Worm (Caenorhabditis elegans) whole organism, L4 larva: ENCODE results near the gene ZK593.2.
A peak's percentile ranks its signal among the peaks of the same experiment; 100 is the strongest.

Source experiments
- F10B5.3 ChIP-seq: sonication (generic microtip); optimal IDR thresholded peaks from 2 replicates; lab custom pipeline; 2016; ENCODE audit warnings: mild to moderate bottlenecking, missing genetic modification characterization, missing compliant biosample characterization
- F37D6.2 ChIP-seq: sonication (generic microtip); optimal IDR thresholded peaks from 2 replicates; lab custom pipeline; 2016; ENCODE audit warnings: mild to moderate bottlenecking, missing genetic modification characterization, missing compliant biosample characterization
- F44E2.7 ChIP-seq: fragments of 200-800 bp; sonication (Bioruptor generic); IDR thresholded peaks from 2 replicates; pipeline ENCODE4 v2.1.2; 2022; ENCODE audit warnings: missing genetic modification characterization, missing compliant biosample characterization
- R02D3.7 ChIP-seq: fragments of 150-350 bp; sonication (generic microtip); optimal IDR thresholded peaks from 3 replicates; lab custom pipeline; 2014; ENCODE audit warnings: missing biosample characterization, missing genetic modification characterization
- T26A8.4 ChIP-seq: fragments of 200-800 bp; sonication (Bioruptor generic); IDR thresholded peaks from 2 replicates; pipeline ENCODE4 v1.3.6; 2022; ENCODE audit warnings: missing genetic modification characterization, missing compliant biosample characterization
- Y48G9A.11 ChIP-seq: fragments of 200-800 bp; sonication (Bioruptor generic); IDR thresholded peaks from 2 replicates; pipeline ENCODE4 v1.3.6; 2022; ENCODE audit warnings: missing genetic modification reagents, missing genetic modification characterization, missing compliant biosample characterization
- Y75B8A.6 ChIP-seq: fragments of 200-800 bp; sonication (Bioruptor generic); IDR thresholded peaks from 2 replicates; pipeline ENCODE4 v1.3.6; 2022; ENCODE audit warnings: missing genetic modification reagents, missing genetic modification characterization, missing compliant biosample characterization
- ZK546.5 ChIP-seq, 2 experiments: sonication (generic microtip); optimal IDR thresholded peaks; 2 replicates each; lab custom pipeline; 2017; ENCODE audit warnings: missing biosample characterization in 2 of 2, missing genetic modification characterization in 2 of 2
- arid-1 ChIP-seq: fragments of 200-800 bp; sonication (Bioruptor generic); conservative IDR thresholded peaks from 2 replicates; pipeline ENCODE4 v1.3.6; 2022; ENCODE audit warnings: missing genetic modification reagents, missing genetic modification characterization, missing compliant biosample characterization
- attf-4 ChIP-seq: sonication (generic microtip); optimal IDR thresholded peaks from 3 replicates; lab custom pipeline; 2017; ENCODE audit warnings: missing biosample characterization, missing genetic modification characterization
- ceh-20 ChIP-seq: fragments of 200-800 bp; sonication (Bioruptor generic); IDR thresholded peaks from 2 replicates; pipeline ENCODE4 v1.3.6; 2022; ENCODE audit warnings: missing genetic modification reagents, missing genetic modification characterization, missing compliant biosample characterization
- ceh-28 ChIP-seq: fragments of 150-350 bp; optimal IDR thresholded peaks from 2 replicates; lab custom pipeline; 2014; ENCODE audit warnings: missing biosample characterization, missing genetic modification reagents, missing genetic modification characterization
- ceh-32 ChIP-seq: sonication (generic microtip); optimal IDR thresholded peaks from 2 replicates; lab custom pipeline; 2016; ENCODE audit warnings: mild to moderate bottlenecking, missing genetic modification characterization, missing compliant biosample characterization; ENCODE audit not compliant: poor library complexity
- cey-2 ChIP-seq: sonication (generic microtip); optimal IDR thresholded peaks from 3 replicates; lab custom pipeline; 2017; ENCODE audit warnings: missing genetic modification characterization, mild to moderate bottlenecking, missing compliant biosample characterization, antibody characterized with exemption, borderline replicate concordance; ENCODE audit not compliant: insufficient read depth
- daf-16 ChIP-seq, 3 experiments: sonication (generic microtip); optimal IDR thresholded peaks; 2 replicates each; lab custom pipeline; 2016 to 2017; ENCODE audit warnings: missing genetic modification characterization in 3 of 3, missing genetic modification reagents in 3 of 3, mild to moderate bottlenecking in 2 of 3, missing compliant biosample characterization in 2 of 3, missing biosample characterization in 1 of 3, moderate library complexity in 1 of 3
- dpl-1 ChIP-seq: fragments of 150-350 bp; optimal IDR thresholded peaks from 2 replicates; lab custom pipeline; 2014; ENCODE audit warnings: missing biosample characterization, missing genetic modification reagents, missing genetic modification characterization
- duxl-1 ChIP-seq: sonication (generic microtip); optimal IDR thresholded peaks from 2 replicates; lab custom pipeline; 2016; ENCODE audit warnings: mild to moderate bottlenecking, missing genetic modification characterization, moderate library complexity, missing compliant biosample characterization; ENCODE audit not compliant: poor library complexity
- egl-43 ChIP-seq: fragments of 200-800 bp; sonication (Bioruptor generic); IDR thresholded peaks from 2 replicates; pipeline ENCODE4 v1.3.6; 2022; ENCODE audit warnings: missing genetic modification reagents, missing genetic modification characterization, missing compliant biosample characterization
- fkh-10 ChIP-seq: fragments of 150-350 bp; optimal IDR thresholded peaks from 2 replicates; lab custom pipeline; 2014; ENCODE audit warnings: missing biosample characterization, missing genetic modification reagents, missing genetic modification characterization
- gei-8 ChIP-seq: fragments of 200-800 bp; sonication (Bioruptor generic); optimal IDR thresholded peaks from 2 replicates; lab custom pipeline; 2018; ENCODE audit warnings: mild to moderate bottlenecking, missing genetic modification characterization, missing compliant biosample characterization
- hmg-1.1 ChIP-seq: fragments of 200-800 bp; sonication (Bioruptor generic); IDR thresholded peaks from 2 replicates; pipeline ENCODE4 v1.3.6; 2022; ENCODE audit warnings: missing genetic modification reagents, missing genetic modification characterization, missing compliant biosample characterization
- lin-1 ChIP-seq: fragments of 200-800 bp; sonication (Bioruptor generic); IDR thresholded peaks from 2 replicates; pipeline ENCODE4 v1.3.6; 2022; ENCODE audit warnings: missing genetic modification reagents, missing genetic modification characterization, missing compliant biosample characterization
- lin-15B ChIP-seq: fragments of 150-350 bp; sonication (generic microtip); optimal IDR thresholded peaks from 3 replicates; lab custom pipeline; 2014; ENCODE audit warnings: missing biosample characterization, missing genetic modification characterization
- lin-38 ChIP-seq: fragments of 200-800 bp; sonication (Bioruptor generic); IDR thresholded peaks from 2 replicates; pipeline ENCODE4 v1.3.6; 2022; ENCODE audit warnings: missing genetic modification reagents, missing genetic modification characterization, missing compliant biosample characterization
- lin-39 ChIP-seq: fragments of 150-350 bp; optimal IDR thresholded peaks from 2 replicates; lab custom pipeline; 2014; ENCODE audit warnings: missing biosample characterization, missing genetic modification reagents, missing genetic modification characterization
- lsy-2 ChIP-seq, 2 experiments: fragments of 150-350 bp in 1 of 2; sonication (generic microtip) in 1 of 2; optimal IDR thresholded peaks; 2 replicates each; lab custom pipeline; 2014 to 2017; ENCODE audit warnings: missing biosample characterization in 2 of 2, missing genetic modification characterization in 2 of 2
- madf-9 ChIP-seq: fragments of 200-800 bp; sonication (Bioruptor generic); conservative IDR thresholded peaks from 2 replicates; pipeline ENCODE4 v1.3.6; 2022; ENCODE audit warnings: missing genetic modification reagents, missing genetic modification characterization, missing compliant biosample characterization
- mdl-1 ChIP-seq, 2 experiments: fragments of 150-350 bp in 1 of 2; sonication (generic microtip) in 1 of 2; optimal IDR thresholded peaks; 2 replicates each; lab custom pipeline; 2014 to 2017; ENCODE audit warnings: missing biosample characterization in 2 of 2, missing genetic modification characterization in 2 of 2
- mep-1 ChIP-seq: fragments of 150-350 bp; sonication (generic microtip); optimal IDR thresholded peaks from 3 replicates; lab custom pipeline; 2014; ENCODE audit warnings: missing biosample characterization, missing genetic modification characterization
- mes-2 ChIP-seq: sonication (generic microtip); optimal IDR thresholded peaks from 2 replicates; lab custom pipeline; 2016; ENCODE audit warnings: missing genotype, mild to moderate bottlenecking, missing genetic modification characterization, missing compliant biosample characterization; ENCODE audit not compliant: poor library complexity, severe bottlenecking
- nhr-11 ChIP-seq: fragments of 150-350 bp; optimal IDR thresholded peaks from 2 replicates; lab custom pipeline; 2014; ENCODE audit warnings: missing biosample characterization, missing genetic modification characterization
- nhr-25 ChIP-seq: sonication (generic microtip); optimal IDR thresholded peaks from 2 replicates; lab custom pipeline; 2017; ENCODE audit warnings: missing genetic modification characterization, mild to moderate bottlenecking, missing compliant biosample characterization, antibody characterized with exemption, moderate library complexity, borderline replicate concordance; ENCODE audit not compliant: insufficient read depth
- nhr-41 ChIP-seq: fragments of 200-800 bp; sonication (Bioruptor generic); IDR thresholded peaks from 2 replicates; pipeline ENCODE4 v1.3.6; 2022; ENCODE audit warnings: missing genetic modification reagents, missing genetic modification characterization, missing compliant biosample characterization
- nhr-42 ChIP-seq: fragments of 200-800 bp; sonication (Bioruptor generic); IDR thresholded peaks from 2 replicates; pipeline ENCODE4 v1.3.6; 2022; ENCODE audit warnings: missing genetic modification characterization, missing compliant biosample characterization
- nhr-48 ChIP-seq: sonication (generic microtip); optimal IDR thresholded peaks from 2 replicates; lab custom pipeline; 2016; ENCODE audit warnings: mild to moderate bottlenecking, missing genetic modification characterization, missing compliant biosample characterization
- nhr-76 ChIP-seq: fragments of 150-350 bp; optimal IDR thresholded peaks from 2 replicates; lab custom pipeline; 2014; ENCODE audit warnings: missing biosample characterization, missing genetic modification characterization
- pha-4 ChIP-seq, 2 experiments: fragments of 150-350 bp in 1 of 2; fragments of 200-800 bp in 1 of 2; sonication (Bioruptor generic) in 1 of 2; IDR thresholded peaks in 1 of 2; optimal IDR thresholded peaks in 1 of 2; 2 replicates each; pipeline versions ENCODE4 v1.3.6 to Lab custom; 2014 to 2022; ENCODE audit warnings: missing genetic modification characterization in 2 of 2, missing genetic modification reagents in 2 of 2, missing biosample characterization in 1 of 2, missing compliant biosample characterization in 1 of 2
- php-3 ChIP-seq: fragments of 200-800 bp; sonication (Bioruptor generic); IDR thresholded peaks from 2 replicates; pipeline ENCODE4 v1.3.6; 2022; ENCODE audit warnings: missing genetic modification reagents, missing genetic modification characterization, missing compliant biosample characterization
- rbr-2 ChIP-seq: sonication (generic microtip); optimal IDR thresholded peaks from 2 replicates; lab custom pipeline; 2016; ENCODE audit warnings: missing genotype, missing genetic modification characterization, missing compliant biosample characterization
- set-16 ChIP-seq: fragments of 200-800 bp; sonication (Bioruptor generic); IDR thresholded peaks from 2 replicates; pipeline ENCODE4 v1.3.6; 2022; ENCODE audit warnings: missing genetic modification reagents, missing genetic modification characterization, missing compliant biosample characterization
- spr-1 ChIP-seq: sonication (generic microtip); optimal IDR thresholded peaks from 2 replicates; lab custom pipeline; 2016; ENCODE audit warnings: mild to moderate bottlenecking, missing genetic modification characterization, missing compliant biosample characterization
- spr-3 ChIP-seq: fragments of 200-800 bp; sonication (Bioruptor generic); optimal IDR thresholded peaks from 2 replicates; lab custom pipeline; 2018; ENCODE audit warnings: mild to moderate bottlenecking, missing genetic modification characterization, missing compliant biosample characterization
- unc-62 ChIP-seq, 3 experiments: fragments of 150-350 bp in 1 of 3; sonication (generic microtip); optimal IDR thresholded peaks in 2 of 3; peaks in 1 of 3; 1 replicate in 1 of 3; 2 replicates in 2 of 3; lab custom pipeline; 2014 to 2017; ENCODE audit warnings: missing biosample characterization in 3 of 3, missing genetic modification characterization in 3 of 3, missing genetic modification reagents in 3 of 3, missing genotype in 1 of 3
- zag-1 ChIP-seq: fragments of 150-350 bp; optimal IDR thresholded peaks from 2 replicates; lab custom pipeline; 2014; ENCODE audit warnings: missing biosample characterization, missing genetic modification characterization
- zfp-2 ChIP-seq: sonication (generic microtip); optimal IDR thresholded peaks from 2 replicates; lab custom pipeline; 2016; ENCODE audit warnings: mild to moderate bottlenecking, missing genetic modification characterization, missing compliant biosample characterization
- zip-11 ChIP-seq: fragments of 200-800 bp; sonication (Bioruptor generic); IDR thresholded peaks from 2 replicates; pipeline ENCODE4 v1.3.6; 2022; ENCODE audit warnings: missing genetic modification characterization, missing compliant biosample characterization
- ztf-7 ChIP-seq: fragments of 150-350 bp; optimal IDR thresholded peaks from 2 replicates; lab custom pipeline; 2014; ENCODE audit warnings: missing biosample characterization, missing genetic modification characterization

ZK593.2 gene

DNA sequence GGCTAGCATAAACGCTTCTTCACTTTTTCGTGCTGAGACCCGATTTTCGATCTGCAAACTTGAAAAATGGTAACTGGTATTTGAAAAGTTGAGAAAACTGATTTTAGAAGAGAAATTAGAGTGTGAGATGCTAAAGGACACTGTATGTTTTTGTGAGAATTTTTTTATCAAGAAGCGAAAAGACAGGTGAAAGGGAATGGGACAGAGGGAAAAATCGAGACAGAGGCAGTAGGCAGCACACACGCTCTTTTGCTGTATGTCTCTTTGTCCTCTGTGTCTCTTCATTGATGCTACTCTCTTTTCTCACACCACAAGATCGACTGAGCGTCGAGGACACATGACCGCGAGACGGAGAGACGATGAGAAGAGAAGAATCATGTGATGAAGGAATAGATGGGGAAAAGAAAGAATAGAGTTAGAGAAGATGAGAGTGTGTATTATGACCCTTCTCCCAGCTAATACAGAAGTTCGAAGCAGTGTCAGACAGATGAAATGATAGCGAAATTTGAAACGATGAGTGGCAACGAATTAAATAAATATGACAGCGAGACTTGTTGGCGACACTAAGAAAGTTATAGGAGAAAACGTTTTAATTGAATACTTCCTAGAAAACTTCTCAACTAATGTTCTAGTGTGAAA is 22.8 kb downstream of the ZK593.2 start, which contains the start of gene lgg-2 (continued):
- TF ChIP-seq hmg-1.1 (GFP tag; lab: Robert Waterston, UW) (peak; percentile 87), lin-15B (no peak), Y75B8A.6 (GFP tag; lab: Robert Waterston, UW) (no peak), pha-4 (GFP tag; IDR thresholded peaks at IDR 0.05; lab: Robert Waterston, UW) (peak; percentile 78), pha-4 (tag; optimal IDR thresholded peaks at IDR 0.05; lab: Kevin White, UChicago) (peak; percentile 98), T26A8.4 (GFP tag; lab: Robert Waterston, UW) (peak; percentile 87), ceh-20 (GFP tag; lab: Robert Waterston, UW) (peak; percentile 87), zip-11 (no peak), fkh-10 (GFP tag; lab: Kevin White, UChicago) (peak; percentile 47), nhr-25 (tag; lab: Kevin White, UChicago) (peak; percentile 86), nhr-76 (tag; lab: Kevin White, UChicago) (peak; percentile 22), nhr-41 (GFP tag; lab: Robert Waterston, UW) (peak; percentile 84), mep-1 (tag; lab: Kevin White, UChicago) (peak; percentile 97), mes-2 (tag; lab: Kevin White, UChicago) (peak; percentile 86), lin-38 (GFP tag; lab: Robert Waterston, UW) (peak; percentile 73), arid-1 (GFP tag; lab: Robert Waterston, UW) (peak; percentile 69; the same call in 1 of the 2 replicates), zag-1 (tag; lab: Kevin White, UChicago) (peak; percentile 26), lsy-2 (tag; optimal IDR thresholded peaks at IDR 0.05; lab: Kevin White, UChicago) (peak; percentile 88 to 95), duxl-1 (tag; lab: Kevin White, UChicago) (peak; percentile 69), R02D3.7 (tag; lab: Kevin White, UChicago) (no peak), ZK546.5 (tag; optimal IDR thresholded peaks at IDR 0.05; lab: Kevin White, UChicago) (no peak), attf-4 (tag; lab: Kevin White, UChicago) (peak; percentile 65), dpl-1 (GFP tag; lab: Kevin White, UChicago) (peak; percentile 66), F10B5.3 (tag; lab: Kevin White, UChicago) (peak; percentile 6), nhr-42 (peak; percentile 87), zfp-2 (tag; lab: Kevin White, UChicago) (peak; percentile 39), cey-2 (tag; lab: Kevin White, UChicago) (peak; percentile 63), F37D6.2 (tag; lab: Kevin White, UChicago) (peak; percentile 80), daf-16 (GFP tag; optimal IDR thresholded peaks at IDR 0.05; lab: Kevin White, UChicago) (peak; percentile 63 to 70), daf-16 (tag; optimal IDR thresholded peaks at IDR 0.05; lab: Kevin White, UChicago) (peak; percentile 93), ztf-7 (tag; lab: Kevin White, UChicago) (peak; percentile 85), rbr-2 (tag; lab: Kevin White, UChicago) (no peak), madf-9 (GFP tag; lab: Robert Waterston, UW) (peak; percentile 25; the same call in 1 of the 2 replicates), ceh-28 (tag; lab: Kevin White, UChicago) (peak; percentile 75), egl-43 (peak; percentile 65; the same call in 1 of the 2 replicates), gei-8 (peak; percentile 75), spr-1 (tag; lab: Kevin White, UChicago) (peak; percentile 82), php-3 (GFP tag; lab: Robert Waterston, UW) (0 out of 2 replicates have a peak, but pooled peaks have one; percentile 55), ceh-32 (tag; lab: Kevin White, UChicago) (peak; percentile 4), unc-62 (GFP tag; optimal IDR thresholded peaks at IDR 0.05 in 1 of 2; lab: Kevin White, UChicago) (peak in 1 of 2 experiments; percentile 99), unc-62 (tag; optimal IDR thresholded peaks at IDR 0.05; lab: Kevin White, UChicago) (peak; percentile 67), mdl-1 (tag; optimal IDR thresholded peaks at IDR 0.05; lab: Kevin White, UChicago) (peak; percentile 69 to 96), nhr-48 (peak; percentile 98), lin-39 (tag; lab: Kevin White, UChicago) (peak; percentile 1), F44E2.7 (GFP tag; lab: Robert Waterston, UW) (no peak), lin-1 (peak; percentile 91), spr-3 (no peak), nhr-11 (tag; lab: Kevin White, UChicago) (peak; percentile 97), Y48G9A.11 (GFP tag; lab: Robert Waterston, UW) (no peak), set-16 (GFP tag; lab: Robert Waterston, UW) (peak; percentile 76)
